Worm (Caenorhabditis elegans): ENCODE measurements around the gene ugt-43.

ugt-43 gene

ce11 chrIV:10465764-10466163, 1.4 kb downstream of the ugt-43 start:
- TF ChIP-seq ref-1 (GFP tag; conservative IDR thresholded peaks at IDR 0.05) (no peak), flt-1 (GFP tag; IDR thresholded peaks at IDR 0.05) (no peak), tab-1 (GFP tag; IDR thresholded peaks at IDR 0.05) (no peak), med-1 (GFP tag; optimal IDR thresholded peaks at IDR 0.05; ENCODE audit: insufficient read depth) (no peak), klf-2 (GFP tag; conservative IDR thresholded peaks at IDR 0.05) (no peak), ztf-23 (GFP tag; IDR thresholded peaks at IDR 0.05) (no peak)

- TF ChIP-seq T22C8.4 (GFP tag; IDR thresholded peaks at IDR 0.05) (no peak), klf-2 (GFP tag; conservative IDR thresholded peaks at IDR 0.05) (no peak), ztf-23 (GFP tag; IDR thresholded peaks at IDR 0.05) (no peak)
Measured at ce11 chrIV:10466398-10466797, 2.0 kb downstream of the ugt-43 start.

ce11 chrIV:10467347-10467746, 3.0 kb downstream of the ugt-43 start:
- TF ChIP-seq ztf-29 (GFP tag; IDR thresholded peaks at IDR 0.05) (no peak), flt-1 (GFP tag; IDR thresholded peaks at IDR 0.05) (no peak), tab-1 (GFP tag; IDR thresholded peaks at IDR 0.05) (no peak), klf-2 (GFP tag; conservative IDR thresholded peaks at IDR 0.05) (no peak), med-1 (GFP tag; optimal IDR thresholded peaks at IDR 0.05; ENCODE audit: insufficient read depth) (no peak), cog-1 (tag; optimal IDR thresholded peaks at IDR 0.05) (no peak), ztf-23 (GFP tag; IDR thresholded peaks at IDR 0.05) (no peak), ref-1 (GFP tag; conservative IDR thresholded peaks at IDR 0.05) (no peak), T22C8.4 (GFP tag; IDR thresholded peaks at IDR 0.05) (no peak)

ce11 chrIV:10468662-10469061, 4.3 kb downstream of the ugt-43 start:
- TF ChIP-seq ztf-23 (GFP tag; IDR thresholded peaks at IDR 0.05), result no peak
- no peak for TF ChIP-seq ref-1 (GFP tag; conservative IDR thresholded peaks at IDR 0.05)
- no peak for TF ChIP-seq T22C8.4 (GFP tag; IDR thresholded peaks at IDR 0.05)
- no peak for TF ChIP-seq flt-1 (GFP tag; IDR thresholded peaks at IDR 0.05)
- no peak for TF ChIP-seq ztf-29 (GFP tag; IDR thresholded peaks at IDR 0.05)
- no peak for TF ChIP-seq cog-1 (tag; optimal IDR thresholded peaks at IDR 0.05)
- no peak for TF ChIP-seq tab-1 (GFP tag; IDR thresholded peaks at IDR 0.05)
- TF ChIP-seq med-1 (GFP tag; optimal IDR thresholded peaks at IDR 0.05; ENCODE audit: insufficient read depth), result no peak
- TF ChIP-seq klf-2 (GFP tag; conservative IDR thresholded peaks at IDR 0.05), result no peak

ce11 chrIV:10469494-10469893, 5.1 kb downstream of the ugt-43 start, which contains the start of gene ugt-44:
Gene ugt-44 (plus strand): TSS chrIV:10469741.
- TF ChIP-seq ztf-23 (GFP tag; IDR thresholded peaks at IDR 0.05) (no peak), flt-1 (GFP tag; IDR thresholded peaks at IDR 0.05) (no peak), klf-2 (GFP tag; conservative IDR thresholded peaks at IDR 0.05) (no peak), ztf-29 (GFP tag; IDR thresholded peaks at IDR 0.05) (no peak), med-1 (GFP tag; optimal IDR thresholded peaks at IDR 0.05; ENCODE audit: insufficient read depth) (no peak), tab-1 (GFP tag; IDR thresholded peaks at IDR 0.05) (no peak), ref-1 (GFP tag; conservative IDR thresholded peaks at IDR 0.05) (no peak), T22C8.4 (GFP tag; IDR thresholded peaks at IDR 0.05) (no peak), cog-1 (tag; optimal IDR thresholded peaks at IDR 0.05) (no peak)

- TF ChIP-seq flt-1 (GFP tag; IDR thresholded peaks at IDR 0.05), result no peak
- no peak for TF ChIP-seq klf-2 (GFP tag; conservative IDR thresholded peaks at IDR 0.05)
- no peak for TF ChIP-seq T22C8.4 (GFP tag; IDR thresholded peaks at IDR 0.05)
- no peak for TF ChIP-seq ztf-23 (GFP tag; IDR thresholded peaks at IDR 0.05)
- no peak for TF ChIP-seq cog-1 (tag; optimal IDR thresholded peaks at IDR 0.05)
- no peak for TF ChIP-seq ref-1 (GFP tag; conservative IDR thresholded peaks at IDR 0.05)
- TF ChIP-seq med-1 (GFP tag; optimal IDR thresholded peaks at IDR 0.05; ENCODE audit: insufficient read depth), result no peak
- no peak for TF ChIP-seq ztf-29 (GFP tag; IDR thresholded peaks at IDR 0.05)
- TF ChIP-seq tab-1 (GFP tag; IDR thresholded peaks at IDR 0.05), result no peak
Measured at ce11 chrIV:10472478-10472877, 8.1 kb downstream of the ugt-43 start, which contains the start of gene bgnt-1.1. Gene bgnt-1.1 (plus strand): TSS chrIV:10472778.

ce11 chrIV:10475234-10475633, 10.8 kb downstream of the ugt-43 start:
- no peak for TF ChIP-seq flt-1 (GFP tag; IDR thresholded peaks at IDR 0.05)
- no peak for TF ChIP-seq med-1 (GFP tag; optimal IDR thresholded peaks at IDR 0.05; ENCODE audit: insufficient read depth)

ce11 chrIV:10481695-10482094, 17.3 kb downstream of the ugt-43 start, which contains the start of gene egl-21:
Gene egl-21 (minus strand): TSS chrIV:10481844.
- TF ChIP-seq cog-1 (tag; optimal IDR thresholded peaks at IDR 0.05) (no peak), ztf-23 (GFP tag; IDR thresholded peaks at IDR 0.05) (no peak), med-1 (GFP tag; optimal IDR thresholded peaks at IDR 0.05; ENCODE audit: insufficient read depth) (no peak), T22C8.4 (GFP tag; IDR thresholded peaks at IDR 0.05) (no peak), ztf-29 (GFP tag; IDR thresholded peaks at IDR 0.05) (no peak), tab-1 (GFP tag; IDR thresholded peaks at IDR 0.05) (no peak), flt-1 (GFP tag; IDR thresholded peaks at IDR 0.05) (no peak), ref-1 (GFP tag; conservative IDR thresholded peaks at IDR 0.05) (no peak), klf-2 (GFP tag; conservative IDR thresholded peaks at IDR 0.05) (no peak)

ce11 chrIV:10482585-10482984, 18.2 kb downstream of the ugt-43 start:
- TF ChIP-seq tab-1 (GFP tag; IDR thresholded peaks at IDR 0.05), result no peak

- TF ChIP-seq med-1 (GFP tag; optimal IDR thresholded peaks at IDR 0.05; ENCODE audit: insufficient read depth) (no peak), klf-2 (GFP tag; conservative IDR thresholded peaks at IDR 0.05) (no peak), cog-1 (tag; optimal IDR thresholded peaks at IDR 0.05) (peak; percentile 64), flt-1 (GFP tag; IDR thresholded peaks at IDR 0.05) (peak; percentile 83), T22C8.4 (GFP tag; IDR thresholded peaks at IDR 0.05) (0 out of 2 replicates have a peak, but pooled peaks have one; percentile 18), ref-1 (GFP tag; conservative IDR thresholded peaks at IDR 0.05) (no peak), ztf-29 (GFP tag; IDR thresholded peaks at IDR 0.05) (no peak), ztf-23 (GFP tag; IDR thresholded peaks at IDR 0.05) (peak; percentile 42; the same call in 1 of the 2 replicates), tab-1 (GFP tag; IDR thresholded peaks at IDR 0.05) (no peak)
Measured at ce11 chrIV:10483607-10484117, 19.3 kb downstream of the ugt-43 start, which contains the start of the genes F01D4.5 and ced-5. Gene F01D4.5 (minus strand): TSS chrIV:10483657. Gene ced-5 (plus strand): TSS chrIV:10484110.
